Fruit fly (Drosophila melanogaster) whole organism, embryonic: ENCODE data around the gene CG10730.
A peak's percentile ranks its signal among the peaks of the same experiment; 100 is the strongest.

Experiments used
- CG11085 ChIP-seq: fragments of 200-800 bp; sonication (Bioruptor generic); IDR thresholded peaks from 2 replicates; pipeline ENCODE4 v1.3.6; 2022; ENCODE audit warnings: missing biosample characterization, missing genetic modification characterization
- CG14014 ChIP-seq: fragments of 200-800 bp; sonication (Bioruptor generic); IDR thresholded peaks from 2 replicates; pipeline ENCODE4 v1.3.6; 2022; ENCODE audit warnings: missing biosample characterization, missing genetic modification characterization
- CG14441 ChIP-seq: fragments of 200-800 bp; sonication (Bioruptor generic); IDR thresholded peaks from 2 replicates; pipeline ENCODE4 v1.3.6; 2022; ENCODE audit warnings: missing biosample characterization, missing genetic modification characterization
- CG14965 ChIP-seq: fragments of 200-800 bp; sonication (Bioruptor generic); optimal IDR thresholded peaks from 2 replicates; lab custom pipeline; 2016; ENCODE audit warnings: missing biosample characterization, missing genetic modification characterization, borderline replicate concordance
- CG15011 ChIP-seq: fragments of 200-800 bp; sonication (Bioruptor generic); optimal IDR thresholded peaks from 3 replicates; lab custom pipeline; 2018; ENCODE audit warnings: missing biosample characterization, mild to moderate bottlenecking, missing genetic modification characterization
- CG1529 ChIP-seq: fragments of 200-800 bp; sonication (Bioruptor generic); optimal IDR thresholded peaks from 3 replicates; lab custom pipeline; 2018; ENCODE audit warnings: missing biosample characterization, missing genetic modification characterization
- CG16779 ChIP-seq: fragments of 200-800 bp; sonication (Bioruptor generic); IDR thresholded peaks from 2 replicates; pipeline ENCODE4 v1.3.6; 2022; ENCODE audit warnings: missing biosample characterization, missing genetic modification characterization
- CG17568 ChIP-seq: fragments of 200-800 bp; sonication (Bioruptor generic); optimal IDR thresholded peaks from 2 replicates; lab custom pipeline; 2018; ENCODE audit warnings: missing biosample characterization, mild to moderate bottlenecking, missing genetic modification characterization, moderate library complexity
- CG34224 ChIP-seq: fragments of 200-800 bp; sonication (Bioruptor generic); IDR thresholded peaks from 3 replicates; pipeline ENCODE4 v1.3.6; 2022; ENCODE audit warnings: missing biosample characterization, missing genetic modification characterization; ENCODE audit not compliant: partially characterized antibody
- CG4360 ChIP-seq: fragments of 200-800 bp; sonication (Bioruptor generic); IDR thresholded peaks from 2 replicates; pipeline ENCODE4 v1.3.6; 2022; ENCODE audit warnings: missing biosample characterization, missing genetic modification characterization
- CG4820 ChIP-seq: fragments of 200-800 bp; sonication (Bioruptor generic); optimal IDR thresholded peaks from 3 replicates; lab custom pipeline; 2016; ENCODE audit warnings: missing biosample characterization, missing genetic modification characterization
- CG6654 ChIP-seq: fragments of 200-800 bp; sonication (Bioruptor generic); optimal IDR thresholded peaks from 2 replicates; lab custom pipeline; 2017; ENCODE audit warnings: missing biosample characterization, mild to moderate bottlenecking, missing genetic modification characterization
- CG6791 ChIP-seq: fragments of 200-800 bp; sonication (Bioruptor generic); IDR thresholded peaks from 3 replicates; pipeline ENCODE4 v1.3.6; 2022; ENCODE audit warnings: missing biosample characterization, missing genetic modification characterization; ENCODE audit not compliant: partially characterized antibody
- CG7786 ChIP-seq: fragments of 200-800 bp; sonication (Bioruptor generic); optimal IDR thresholded peaks from 2 replicates; lab custom pipeline; 2016; ENCODE audit warnings: missing biosample characterization, missing genetic modification characterization
- CG8290 ChIP-seq, 3 experiments: fragments of 200-800 bp; sonication (Bioruptor generic); optimal IDR thresholded peaks; 2 replicates each; lab custom pipeline; 2016 to 2019; ENCODE audit warnings: missing biosample characterization in 3 of 3, missing genetic modification characterization in 3 of 3, mild to moderate bottlenecking in 2 of 3, moderate library complexity in 1 of 3
- CG9609 ChIP-seq: fragments of 200-800 bp; sonication (Bioruptor generic); optimal IDR thresholded peaks from 3 replicates; lab custom pipeline; 2016; ENCODE audit warnings: missing biosample characterization, missing genetic modification characterization
- CG9876 ChIP-seq: fragments of 200-800 bp; sonication (Bioruptor generic); optimal IDR thresholded peaks from 2 replicates; lab custom pipeline; 2016; ENCODE audit warnings: missing biosample characterization, missing genetic modification characterization
- CkIIα-i1 ChIP-seq: fragments of 200-800 bp; sonication (Bioruptor generic); IDR thresholded peaks from 2 replicates; pipeline ENCODE4 v1.3.6; 2022; ENCODE audit warnings: missing biosample characterization, missing genetic modification characterization
- Doc3 ChIP-seq: fragments of 200-800 bp; sonication (Bioruptor generic); IDR thresholded peaks from 3 replicates; pipeline ENCODE4 v1.3.6; 2022; ENCODE audit warnings: missing biosample characterization, missing genetic modification characterization; ENCODE audit not compliant: partially characterized antibody
- Ets65A ChIP-seq: fragments of 200-800 bp; sonication (Bioruptor generic); peaks from one replicate; lab custom pipeline; 2016; ENCODE audit warnings: missing biosample characterization, missing genetic modification characterization
- Fer3 ChIP-seq: fragments of 200-800 bp; sonication (Bioruptor generic); optimal IDR thresholded peaks from 2 replicates; lab custom pipeline; 2018; ENCODE audit warnings: missing biosample characterization, mild to moderate bottlenecking, missing genetic modification characterization, moderate library complexity
- HLHmδ ChIP-seq: fragments of 200-800 bp; sonication (Bioruptor generic); optimal IDR thresholded peaks from 2 replicates; lab custom pipeline; 2018; ENCODE audit warnings: missing biosample characterization, mild to moderate bottlenecking, missing genetic modification characterization, moderate library complexity
- HmgZ ChIP-seq: fragments of 200-800 bp; sonication (Bioruptor generic); optimal IDR thresholded peaks from 2 replicates; lab custom pipeline; 2018; ENCODE audit warnings: missing biosample characterization, mild to moderate bottlenecking, missing genetic modification characterization
- Hr39 ChIP-seq: fragments of >200 bp; optimal IDR thresholded peaks from 2 replicates; lab custom pipeline; 2017
- Lhr ChIP-seq: fragments of 200-800 bp; sonication (Bioruptor generic); optimal IDR thresholded peaks from 3 replicates; lab custom pipeline; 2017; ENCODE audit warnings: mild to moderate bottlenecking, missing biosample characterization, missing genetic modification reagents, missing genetic modification characterization
- Lpt ChIP-seq: fragments of >200 bp; optimal IDR thresholded peaks from 2 replicates; lab custom pipeline; 2018; ENCODE audit warnings: missing biosample characterization, missing genetic modification characterization
- MTF-1 ChIP-seq: fragments of 200-800 bp; sonication (Bioruptor generic); optimal IDR thresholded peaks from 2 replicates; lab custom pipeline; 2018; ENCODE audit warnings: missing biosample characterization, mild to moderate bottlenecking, missing genetic modification characterization, borderline replicate concordance
- Mad ChIP-seq: fragments of 200-800 bp; sonication (Bioruptor generic); optimal IDR thresholded peaks from 2 replicates; lab custom pipeline; 2016; ENCODE audit warnings: missing biosample characterization, missing genetic modification characterization
- Max ChIP-seq: fragments of 200-800 bp; sonication (Bioruptor generic); optimal IDR thresholded peaks from 2 replicates; lab custom pipeline; 2016; ENCODE audit warnings: missing biosample characterization, mild to moderate bottlenecking, missing genetic modification characterization
- NC2β ChIP-seq: fragments of 200-800 bp; sonication (Bioruptor generic); optimal IDR thresholded peaks from 2 replicates; lab custom pipeline; 2016; ENCODE audit warnings: missing biosample characterization, missing genetic modification characterization
- NfI ChIP-seq: fragments of 200-800 bp; sonication (Bioruptor generic); optimal IDR thresholded peaks from 3 replicates; lab custom pipeline; 2018; ENCODE audit warnings: missing biosample characterization, mild to moderate bottlenecking, missing genetic modification characterization, moderate library complexity
- Poxn ChIP-seq: fragments of 200-800 bp; sonication (Bioruptor generic); IDR thresholded peaks from 2 replicates; pipeline ENCODE4 v1.3.6; 2022; ENCODE audit warnings: missing biosample characterization, missing genetic modification characterization
- Usf ChIP-seq: fragments of 200-800 bp; sonication (Bioruptor generic); optimal IDR thresholded peaks from 2 replicates; lab custom pipeline; 2017; ENCODE audit warnings: missing genotype, missing biosample characterization, missing genetic modification characterization
- bigmax ChIP-seq: fragments of 200-800 bp; sonication (Bioruptor generic); optimal IDR thresholded peaks from 2 replicates; lab custom pipeline; 2018; ENCODE audit warnings: missing biosample characterization, mild to moderate bottlenecking, missing genetic modification characterization
- corto ChIP-seq: fragments of 200-800 bp; sonication (Bioruptor generic); optimal IDR thresholded peaks from 2 replicates; lab custom pipeline; 2016; ENCODE audit warnings: missing biosample characterization, mild to moderate bottlenecking, missing genetic modification characterization, moderate library complexity
- crc ChIP-seq: fragments of 200-800 bp; sonication (Bioruptor generic); optimal IDR thresholded peaks from 2 replicates; lab custom pipeline; 2016; ENCODE audit warnings: missing biosample characterization, missing genetic modification characterization
- dmrt99B ChIP-seq: fragments of 200-800 bp; sonication (Bioruptor generic); optimal IDR thresholded peaks from 2 replicates; lab custom pipeline; 2018; ENCODE audit warnings: missing biosample characterization, mild to moderate bottlenecking, missing genetic modification characterization, moderate library complexity
- fd64A ChIP-seq: fragments of 200-800 bp; sonication (Bioruptor generic); optimal IDR thresholded peaks from 3 replicates; lab custom pipeline; 2018; ENCODE audit warnings: missing biosample characterization, mild to moderate bottlenecking, missing genetic modification characterization
- fd96Cb ChIP-seq: fragments of 200-800 bp; sonication (Bioruptor generic); optimal IDR thresholded peaks from 2 replicates; lab custom pipeline; 2018; ENCODE audit warnings: missing biosample characterization, mild to moderate bottlenecking, missing genetic modification characterization, moderate library complexity
- grau ChIP-seq: fragments of 200-800 bp; optimal IDR thresholded peaks from 3 replicates; lab custom pipeline; 2019; ENCODE audit warnings: missing biosample characterization, mild to moderate bottlenecking, missing genetic modification characterization, moderate library complexity
- gsb-n ChIP-seq: fragments of 200-800 bp; sonication (Bioruptor generic); optimal IDR thresholded peaks from 3 replicates; lab custom pipeline; 2018; ENCODE audit warnings: missing biosample characterization, mild to moderate bottlenecking, missing genetic modification characterization
- jigr1 ChIP-seq: fragments of 200-800 bp; sonication (Bioruptor generic); IDR thresholded peaks from 3 replicates; pipeline ENCODE4 v1.3.6; 2022; ENCODE audit warnings: missing biosample characterization, missing genetic modification characterization
- ken ChIP-seq: fragments of 200-800 bp; sonication (Bioruptor generic); IDR thresholded peaks from 3 replicates; pipeline ENCODE4 v1.3.6; 2022; ENCODE audit warnings: missing biosample characterization, missing genetic modification characterization
- klu ChIP-seq: fragments of 200-800 bp; sonication (Bioruptor generic); IDR thresholded peaks from 2 replicates; pipeline ENCODE4 v1.3.6; 2022; ENCODE audit warnings: missing biosample characterization, missing genetic modification characterization
- odd ChIP-seq: fragments of 200-800 bp; sonication (Bioruptor generic); optimal IDR thresholded peaks from 2 replicates; lab custom pipeline; 2017; ENCODE audit warnings: missing biosample characterization, mild to moderate bottlenecking, missing genetic modification characterization
- onecut ChIP-seq: fragments of 200-800 bp; sonication (Bioruptor generic); IDR thresholded peaks from 2 replicates; pipeline ENCODE4 v1.3.6; 2022; ENCODE audit warnings: missing biosample characterization, missing genetic modification characterization
- scrt ChIP-seq: fragments of 200-800 bp; sonication (Bioruptor generic); optimal IDR thresholded peaks from 2 replicates; lab custom pipeline; 2018; ENCODE audit warnings: missing biosample characterization, mild to moderate bottlenecking, missing genetic modification characterization, moderate library complexity
- tup ChIP-seq: fragments of 200-800 bp; sonication (Bioruptor generic); optimal IDR thresholded peaks from 2 replicates; lab custom pipeline; 2016; ENCODE audit warnings: missing biosample characterization, mild to moderate bottlenecking, missing genetic modification characterization, moderate library complexity
- unc-4 ChIP-seq: fragments of 200-800 bp; sonication (Bioruptor generic); IDR thresholded peaks from 2 replicates; pipeline ENCODE4 v1.3.6; 2022; ENCODE audit warnings: missing biosample characterization, missing genetic modification characterization; ENCODE audit not compliant: partially characterized antibody
- z ChIP-seq: fragments of 200-800 bp; sonication (Bioruptor generic); IDR thresholded peaks from 3 replicates; pipeline ENCODE4 v1.3.6; 2022; ENCODE audit warnings: missing biosample characterization, missing genetic modification characterization

CG10730 gene

dm6 chr2L:20061018-20061657, 10.9 kb downstream of the CG10730 start, which contains the start of the genes barr and lok (continued):
- TF ChIP-seq gsb-n (no peak), jigr1 (GFP tag; lab: Robert Waterston, UW) (no peak), HLHmδ (GFP tag; lab: Kevin White, UChicago) (no peak), CG11085 (GFP tag; lab: Robert Waterston, UW) (no peak), grau (tag; lab: Kevin White, UChicago) (peak; percentile 60), Max (peak; percentile 23), unc-4 (GFP tag; lab: Robert Waterston, UW) (no peak), Ets65A (GFP tag; lab: Kevin White, UChicago) (peak; percentile 97), NC2β (GFP tag; lab: Kevin White, UChicago) (no peak), CG34224 (GFP tag; lab: Robert Waterston, UW) (no peak), CG15011 (GFP tag; lab: Kevin White, UChicago) (peak; percentile 3), Lhr (GFP tag; lab: Kevin White, UChicago) (peak; percentile 49), Poxn (GFP tag; lab: Robert Waterston, UW) (no peak), dmrt99B (tag; lab: Kevin White, UChicago) (no peak), onecut (GFP tag; lab: Robert Waterston, UW) (no peak), corto (GFP tag; lab: Kevin White, UChicago) (no peak), CG6654 (GFP tag; lab: Kevin White, UChicago) (no peak), fd64A (GFP tag; lab: Kevin White, UChicago) (no peak), CG7786 (GFP tag; lab: Kevin White, UChicago) (peak; percentile 40), odd (GFP tag; lab: Kevin White, UChicago) (no peak), scrt (GFP tag; lab: Kevin White, UChicago) (no peak), Hr39 (no peak), tup (GFP tag; lab: Kevin White, UChicago) (no peak), CG14441 (GFP tag; lab: Robert Waterston, UW) (peak; percentile 54), CG14965 (GFP tag; lab: Kevin White, UChicago) (no peak), bigmax (GFP tag; lab: Kevin White, UChicago) (no peak), Lpt (GFP tag; lab: Kevin White, UChicago) (no peak), CG14014 (GFP tag; lab: Robert Waterston, UW) (0 out of 2 replicates have a peak, but pooled peaks have one; percentile 7), klu (GFP tag; lab: Robert Waterston, UW) (peak; percentile 34; the same call in 1 of the 2 replicates), NfI (GFP tag; lab: Kevin White, UChicago) (no peak), fd96Cb (peak; percentile 19), Doc3 (GFP tag; lab: Robert Waterston, UW) (no peak), Mad (GFP tag; lab: Kevin White, UChicago) (peak; percentile 37), CG4360 (GFP tag; lab: Robert Waterston, UW) (no peak), CG6791 (no peak), CkIIα-i1 (GFP tag; lab: Robert Waterston, UW) (no peak), crc (GFP tag; lab: Kevin White, UChicago) (peak; percentile 15), ken (no peak), Usf (GFP tag; lab: Kevin White, UChicago) (peak; percentile 20), CG9876 (peak; percentile 5), CG16779 (GFP tag; lab: Robert Waterston, UW) (no peak), Fer3 (tag; lab: Kevin White, UChicago) (peak; percentile 22), CG17568 (GFP tag; lab: Kevin White, UChicago) (no peak), CG8290 (GFP tag; optimal IDR thresholded peaks at IDR 0.05; lab: Kevin White, UChicago) (peak; percentile 57), CG8290 (tag; optimal IDR thresholded peaks at IDR 0.05; lab: Kevin White, UChicago) (peak in 1 of 2 experiments; percentile 33), CG1529 (GFP tag; lab: Kevin White, UChicago) (no peak), HmgZ (tag; lab: Kevin White, UChicago) (no peak), z (no peak), MTF-1 (GFP tag; lab: Kevin White, UChicago) (no peak), CG4820 (GFP tag; lab: Kevin White, UChicago) (peak; percentile 52), CG9609 (peak; percentile 30)
